Worm (Caenorhabditis elegans) whole organism, midembryonic: ENCODE measurements around the gene ins-2.
"Not testable (repeated sequence)": the region's sequence is repeated elsewhere in the genome, so short reads cannot be mapped to it uniquely, and the experiment has no call there.

Source experiments
- T22C8.4 ChIP-seq: fragments of 200-800 bp; sonication (Bioruptor generic); IDR thresholded peaks from 2 replicates; pipeline ENCODE4 v1.3.6; 2022; ENCODE audit warnings: missing genetic modification characterization, missing compliant biosample characterization
- cog-1 ChIP-seq: sonication (generic microtip); optimal IDR thresholded peaks from 2 replicates; lab custom pipeline; 2016; ENCODE audit warnings: missing genetic modification characterization, missing compliant biosample characterization
- flt-1 ChIP-seq: fragments of 200-800 bp; sonication (Bioruptor generic); IDR thresholded peaks from 2 replicates; pipeline ENCODE4 v1.3.6; 2022; ENCODE audit warnings: missing genetic modification characterization, missing compliant biosample characterization
- klf-2 ChIP-seq: fragments of 200-800 bp; sonication (Bioruptor generic); conservative IDR thresholded peaks from 2 replicates; pipeline ENCODE4 v1.3.6; 2022; ENCODE audit warnings: missing genetic modification reagents, missing genetic modification characterization, missing compliant biosample characterization
- med-1 ChIP-seq: sonication (generic microtip); optimal IDR thresholded peaks from 2 replicates; lab custom pipeline; 2017; ENCODE audit warnings: missing genetic modification characterization, mild to moderate bottlenecking, missing compliant biosample characterization, antibody characterized with exemption, missing genetic modification reagents; ENCODE audit not compliant: insufficient read depth
- ref-1 ChIP-seq: fragments of 200-800 bp; sonication (Bioruptor generic); conservative IDR thresholded peaks from 2 replicates; pipeline ENCODE4 v1.3.6; 2022; ENCODE audit warnings: missing genetic modification reagents, missing genetic modification characterization, missing compliant biosample characterization
- tab-1 ChIP-seq: fragments of 200-800 bp; sonication (Bioruptor generic); IDR thresholded peaks from 2 replicates; pipeline ENCODE4 v1.3.6; 2022; ENCODE audit warnings: missing genetic modification characterization, missing compliant biosample characterization
- ztf-23 ChIP-seq: fragments of 200-800 bp; sonication (Bioruptor generic); IDR thresholded peaks from 2 replicates; pipeline ENCODE4 v1.3.6; 2022; ENCODE audit warnings: missing genetic modification reagents, missing genetic modification characterization, missing compliant biosample characterization
- ztf-29 ChIP-seq: fragments of 200-800 bp; sonication (Bioruptor generic); IDR thresholded peaks from 2 replicates; pipeline ENCODE4 v1.3.6; 2022; ENCODE audit warnings: missing genetic modification reagents, missing genetic modification characterization, missing compliant biosample characterization

Gene ins-2

DNA sequence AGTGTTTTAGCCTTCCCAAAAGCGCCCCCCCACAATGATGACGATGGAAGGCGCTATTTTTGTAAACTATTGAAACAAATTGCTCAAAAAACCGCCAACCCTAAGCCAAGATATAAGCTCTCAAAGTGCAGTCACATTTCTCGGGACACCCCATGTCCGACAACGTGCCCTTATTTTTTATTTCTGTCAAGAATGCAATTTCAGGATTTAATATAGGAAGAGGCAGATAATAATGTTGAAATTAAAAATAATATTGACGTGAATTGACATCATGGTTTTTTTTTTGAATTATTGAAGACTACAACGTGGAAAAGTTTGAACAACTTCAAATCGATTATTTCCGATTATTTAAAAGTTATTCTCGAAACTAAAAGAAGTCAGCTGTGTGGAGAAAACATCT is 25.7 kb downstream of the ins-2 start, which contains the start of gene ZK84.2:
TSS of gene ZK84.2 (plus strand) at position 301 of the 400 bp plus-strand sequence.
- TF ChIP-seq ztf-29 (GFP tag; lab: Robert Waterston, UW); med-1 (GFP tag; lab: Kevin White, UChicago); tab-1 (GFP tag; lab: Robert Waterston, UW): not testable (repeated sequence)

DNA sequence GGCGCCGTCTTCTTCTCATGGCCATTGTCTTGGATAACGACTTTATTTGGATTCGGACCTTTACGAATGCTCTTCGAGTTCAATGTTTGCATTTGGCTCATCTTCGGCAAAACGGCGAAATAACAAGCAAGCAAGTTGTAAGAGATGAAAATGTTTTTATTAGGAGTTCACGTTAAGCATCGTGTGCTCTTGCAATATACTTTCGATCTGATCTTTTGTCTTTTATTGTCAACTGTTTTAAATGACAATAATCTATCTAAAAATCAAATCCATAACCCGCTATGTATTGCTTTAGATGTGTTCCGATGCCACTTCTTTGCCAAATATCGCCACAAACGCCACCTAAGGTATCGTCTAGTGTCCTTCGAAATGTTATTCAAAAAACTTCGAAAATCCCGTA is 28.1 kb downstream of the ins-2 start, which contains the start of gene ZK84.5:
TSS of gene ZK84.5 (minus strand) at position 101 of the 400 bp plus-strand sequence.
- TF ChIP-seq ztf-29 (GFP tag; lab: Robert Waterston, UW): no peak

DNA sequence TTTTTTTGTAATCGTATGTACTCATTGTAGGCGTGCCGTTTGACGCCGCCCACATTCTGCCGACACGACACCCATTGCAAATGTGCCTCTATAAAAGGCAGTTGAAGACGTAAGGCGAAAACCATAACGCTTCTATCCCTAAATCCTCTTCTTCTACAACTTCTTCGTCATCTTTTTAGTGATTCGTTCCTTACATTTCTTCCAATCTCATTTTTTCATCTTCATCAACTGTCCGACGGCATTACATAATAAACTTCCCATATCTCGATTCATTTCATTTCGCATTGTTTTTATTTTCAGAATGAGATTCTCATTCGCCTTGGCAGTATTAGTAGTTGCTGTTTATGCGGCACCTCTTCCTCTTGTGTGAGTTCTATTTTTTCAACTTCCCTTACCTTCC is 32.0 kb downstream of the ins-2 start, which contains the start of gene ZK84.1:
TSS of gene ZK84.1 (plus strand) at position 301 of the 400 bp plus-strand sequence.
- no peak for TF ChIP-seq med-1 (GFP tag; lab: Kevin White, UChicago)
- no peak for TF ChIP-seq ref-1 (GFP tag; lab: Robert Waterston, UW)
- no peak for TF ChIP-seq flt-1 (GFP tag; lab: Robert Waterston, UW)
- no peak for TF ChIP-seq T22C8.4 (GFP tag; lab: Robert Waterston, UW)
- no peak for TF ChIP-seq cog-1 (tag; lab: Kevin White, UChicago)
- no peak for TF ChIP-seq ztf-29 (GFP tag; lab: Robert Waterston, UW)
- no peak for TF ChIP-seq ztf-23 (GFP tag; lab: Robert Waterston, UW)
- TF ChIP-seq tab-1 (GFP tag; lab: Robert Waterston, UW): no peak
- no peak for TF ChIP-seq klf-2

DNA sequence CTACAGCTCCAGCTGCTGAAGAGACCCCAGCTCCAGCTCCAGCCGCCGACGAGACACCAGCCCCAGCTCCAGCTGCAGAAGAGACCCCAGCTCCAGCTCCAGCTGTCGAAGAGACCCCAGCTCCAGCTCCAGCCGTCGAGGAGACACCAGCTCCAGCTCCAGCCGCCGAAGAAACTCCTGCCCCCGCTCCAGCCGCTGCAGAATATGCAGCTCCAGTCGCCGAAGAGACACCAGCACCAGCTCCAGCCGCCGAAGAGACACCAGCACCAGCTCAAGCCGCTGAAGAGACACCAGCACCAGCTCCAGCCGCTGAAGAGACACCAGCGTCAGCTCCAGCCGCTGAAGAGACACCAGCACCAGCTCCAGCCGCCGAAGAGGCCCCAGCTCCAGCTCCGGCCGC is 34.3 kb downstream of the ins-2 start:
- no peak for TF ChIP-seq ztf-29 (GFP tag; lab: Robert Waterston, UW)
- no peak for TF ChIP-seq flt-1 (GFP tag; lab: Robert Waterston, UW)
- TF ChIP-seq cog-1 (tag; lab: Kevin White, UChicago): no peak
- TF ChIP-seq T22C8.4 (GFP tag; lab: Robert Waterston, UW): no peak
- TF ChIP-seq klf-2: no peak
- no peak for TF ChIP-seq tab-1 (GFP tag; lab: Robert Waterston, UW)
- no peak for TF ChIP-seq ztf-23 (GFP tag; lab: Robert Waterston, UW)
- no peak for TF ChIP-seq med-1 (GFP tag; lab: Kevin White, UChicago)
- no peak for TF ChIP-seq ref-1 (GFP tag; lab: Robert Waterston, UW)

DNA sequence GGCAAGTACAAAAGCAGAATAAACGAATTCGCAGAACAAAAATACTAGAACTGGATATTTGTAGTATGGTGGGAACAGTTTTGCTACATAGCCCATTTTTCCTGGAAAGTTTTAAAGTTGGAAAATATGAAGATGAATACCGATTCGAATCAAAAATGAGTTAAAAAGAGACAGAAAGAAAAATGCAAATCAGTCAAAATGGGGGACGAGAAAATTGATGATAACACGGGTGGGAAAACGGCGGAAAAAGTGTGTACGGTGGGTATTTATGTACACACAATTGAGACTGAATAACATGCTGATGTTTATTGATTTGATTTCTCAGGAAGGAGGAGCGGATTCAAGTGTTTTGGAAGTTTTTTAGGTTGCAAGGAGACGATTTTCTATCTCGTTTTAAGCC is 36.6 kb downstream of the ins-2 start, which contains the start of gene R12C12.9:
TSS of gene R12C12.9 (minus strand) at position 101 of the 400 bp plus-strand sequence.
- TF ChIP-seq tab-1 (GFP tag; lab: Robert Waterston, UW) (no peak), T22C8.4 (GFP tag; lab: Robert Waterston, UW) (no peak), flt-1 (GFP tag; lab: Robert Waterston, UW) (no peak), ztf-29 (GFP tag; lab: Robert Waterston, UW) (no peak), ztf-23 (GFP tag; lab: Robert Waterston, UW) (no peak), cog-1 (tag; lab: Kevin White, UChicago) (no peak), ref-1 (GFP tag; lab: Robert Waterston, UW) (no peak), klf-2 (no peak), med-1 (GFP tag; lab: Kevin White, UChicago) (no peak)

DNA sequence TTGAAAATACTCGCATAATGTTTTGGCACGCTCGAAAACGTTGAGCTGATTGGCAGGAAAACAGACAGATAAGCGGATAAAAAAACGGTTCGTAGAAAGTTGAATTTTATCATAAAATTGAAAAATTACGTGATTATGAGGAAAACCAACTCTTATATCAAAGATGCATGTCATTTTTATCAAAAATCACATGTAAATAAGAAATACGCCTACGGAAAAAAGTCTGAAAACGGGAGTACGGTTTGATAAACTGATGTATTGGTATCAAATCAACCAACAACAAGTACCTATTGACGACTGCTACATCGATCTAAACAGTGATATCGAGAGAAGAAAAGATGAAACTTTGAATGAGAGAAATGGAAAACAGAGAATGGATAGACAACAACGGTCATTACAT is 37.3 kb downstream of the ins-2 start:
- no peak for TF ChIP-seq ztf-23 (GFP tag; lab: Robert Waterston, UW)
- no peak for TF ChIP-seq med-1 (GFP tag; lab: Kevin White, UChicago)
- TF ChIP-seq ztf-29 (GFP tag; lab: Robert Waterston, UW): no peak

DNA sequence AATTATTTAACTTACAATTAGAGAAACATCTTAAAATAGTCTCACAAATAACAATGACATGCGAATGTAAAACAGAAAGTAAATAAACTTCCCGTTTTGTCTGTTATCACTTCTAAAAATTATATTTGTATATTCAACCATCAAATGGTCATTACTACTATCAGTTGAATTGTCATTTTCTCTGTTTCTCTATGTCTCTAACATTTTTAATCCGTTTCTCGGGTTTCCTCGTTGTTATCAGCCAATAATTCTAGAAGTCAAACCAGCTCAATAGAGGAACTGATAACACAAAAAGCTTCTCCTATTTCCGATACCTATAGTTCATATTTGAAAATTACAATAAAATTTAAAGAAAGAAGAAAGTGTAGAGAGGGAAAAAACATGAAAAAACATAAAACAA is 38.3 kb downstream of the ins-2 start:
- TF ChIP-seq tab-1 (GFP tag; lab: Robert Waterston, UW) (no peak), ztf-29 (GFP tag; lab: Robert Waterston, UW) (no peak), flt-1 (GFP tag; lab: Robert Waterston, UW) (no peak), med-1 (GFP tag; lab: Kevin White, UChicago) (no peak), ztf-23 (GFP tag; lab: Robert Waterston, UW) (no peak), klf-2 (no peak), T22C8.4 (GFP tag; lab: Robert Waterston, UW) (no peak), ref-1 (GFP tag; lab: Robert Waterston, UW) (no peak)

DNA sequence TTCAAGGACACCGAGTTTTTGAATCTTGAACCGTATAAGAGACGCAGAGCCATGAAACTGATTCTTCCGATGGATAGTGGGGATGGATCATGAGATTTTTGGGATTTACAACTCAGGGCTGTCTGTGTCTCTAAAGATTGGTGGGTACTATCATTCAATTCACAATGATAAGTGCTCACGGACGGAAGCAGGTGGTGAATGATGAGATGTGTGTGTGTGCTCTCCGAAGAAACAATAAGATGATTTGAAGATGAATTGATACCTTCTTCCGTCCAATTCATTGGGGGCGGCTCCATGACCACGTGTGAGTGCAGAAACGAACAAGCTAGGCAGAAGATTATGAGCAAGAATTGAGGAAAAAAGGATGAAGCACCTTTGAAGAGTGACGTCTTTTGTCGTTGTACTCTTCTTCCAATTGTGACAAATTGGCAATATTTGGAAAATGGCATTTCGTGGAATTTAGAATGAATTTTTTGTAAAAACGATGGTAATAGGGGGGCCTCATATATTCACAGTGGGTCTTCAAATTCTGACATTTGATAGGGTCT is 40.3 kb downstream of the ins-2 start:
- no peak for TF ChIP-seq flt-1 (GFP tag; lab: Robert Waterston, UW)
- TF ChIP-seq ztf-29 (GFP tag; lab: Robert Waterston, UW): no peak
- no peak for TF ChIP-seq klf-2
- no peak for TF ChIP-seq ztf-23 (GFP tag; lab: Robert Waterston, UW)
- TF ChIP-seq med-1 (GFP tag; lab: Kevin White, UChicago): no peak
- TF ChIP-seq ref-1 (GFP tag; lab: Robert Waterston, UW): no peak
- no peak for TF ChIP-seq tab-1 (GFP tag; lab: Robert Waterston, UW)
- no peak for TF ChIP-seq T22C8.4 (GFP tag; lab: Robert Waterston, UW)
- TF ChIP-seq cog-1 (tag; lab: Kevin White, UChicago): no peak

DNA sequence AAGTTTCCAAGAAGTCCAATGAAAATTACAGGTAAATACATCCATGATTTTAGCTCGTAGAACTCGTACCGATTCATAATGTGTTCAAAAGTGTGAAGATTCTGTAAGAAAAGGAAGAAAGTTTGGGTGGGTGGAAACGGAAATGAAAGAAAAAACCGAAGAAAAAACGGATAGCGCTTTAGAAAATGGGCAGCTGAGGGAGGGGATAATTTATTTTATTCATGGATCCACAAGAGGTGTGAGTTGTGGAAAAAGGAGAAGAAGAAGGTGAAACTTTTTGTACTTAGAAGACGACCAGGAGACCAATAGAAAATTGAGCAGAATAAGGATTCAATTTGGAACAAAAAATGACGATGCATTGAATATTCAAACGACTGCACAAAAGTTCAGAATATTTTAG is 42.8 kb downstream of the ins-2 start, which contains the start of gene frpr-16:
TSS of gene frpr-16 (minus strand) at position 101 of the 400 bp plus-strand sequence.
- no peak for TF ChIP-seq ref-1 (GFP tag; lab: Robert Waterston, UW)
- no peak for TF ChIP-seq tab-1 (GFP tag; lab: Robert Waterston, UW)
- TF ChIP-seq med-1 (GFP tag; lab: Kevin White, UChicago): no peak
